Worm (Caenorhabditis elegans) whole organism, mixed stage, embryonic: Measurements from ENCODE around the gene Y45G5AM.9.

Experiments
- ces-1 ChIP-seq: fragments of 150-350 bp; optimal IDR thresholded peaks from 2 replicates; lab custom pipeline; 2014; ENCODE audit warnings: missing biosample characterization, missing genetic modification reagents, missing genetic modification characterization
- elt-1 ChIP-seq: sonication (generic microtip); optimal IDR thresholded peaks from 2 replicates; lab custom pipeline; 2017; ENCODE audit warnings: missing genetic modification characterization, mild to moderate bottlenecking, missing compliant biosample characterization, antibody characterized with exemption, moderate library complexity, borderline replicate concordance; ENCODE audit not compliant: insufficient read depth
- nhr-2 ChIP-seq: fragments of 150-350 bp; optimal IDR thresholded peaks from 2 replicates; lab custom pipeline; 2014; ENCODE audit warnings: missing biosample characterization, missing genetic modification characterization
- nhr-28 ChIP-seq: fragments of 150-350 bp; optimal IDR thresholded peaks from 2 replicates; lab custom pipeline; 2014; ENCODE audit warnings: missing biosample characterization, missing genetic modification characterization
- pha-4 ChIP-seq: fragments of 150-350 bp; optimal IDR thresholded peaks from 2 replicates; lab custom pipeline; 2018; ENCODE audit warnings: missing biosample characterization, missing genetic modification reagents, missing genetic modification characterization
- sptf-1 ChIP-seq: sonication (generic microtip); optimal IDR thresholded peaks from 2 replicates; lab custom pipeline; 2017; ENCODE audit warnings: mild to moderate bottlenecking, missing genetic modification characterization, moderate library complexity, missing compliant biosample characterization
- unc-62 ChIP-seq: fragments of 150-350 bp; optimal IDR thresholded peaks from 2 replicates; lab custom pipeline; 2014; ENCODE audit warnings: missing biosample characterization, missing genetic modification reagents, missing genetic modification characterization
- ztf-11 ChIP-seq: fragments of 150-350 bp; optimal IDR thresholded peaks from 2 replicates; lab custom pipeline; 2014; ENCODE audit warnings: missing biosample characterization, missing genetic modification characterization

DNA sequence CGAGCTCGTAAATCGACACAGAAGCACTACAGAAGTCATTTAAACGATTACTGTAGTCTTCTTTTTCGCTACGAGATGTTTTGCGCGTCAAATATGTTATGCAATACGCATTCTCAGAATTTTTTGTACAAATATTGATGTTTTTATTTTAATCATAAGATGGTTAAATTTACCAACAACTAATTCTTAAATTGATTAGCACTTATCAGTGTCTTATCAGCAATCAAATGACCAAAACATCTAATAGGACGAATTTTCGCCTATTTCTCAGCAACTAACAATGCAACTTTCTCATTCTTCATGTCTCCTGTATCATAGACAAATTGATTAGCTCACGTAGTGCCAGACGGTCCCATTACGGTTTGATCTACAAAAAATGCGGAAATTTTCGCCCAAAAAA lies 8.6 kb downstream of the Y45G5AM.9 start:
- TF ChIP-seq pha-4 (tag; lab: Kevin White, UChicago) (no peak), ces-1 (GFP tag; lab: Kevin White, UChicago) (no peak), unc-62 (GFP tag; lab: Kevin White, UChicago) (no peak), sptf-1 (no peak), elt-1 (tag; lab: Kevin White, UChicago) (no peak), nhr-2 (tag; lab: Kevin White, UChicago) (no peak), nhr-28 (tag; lab: Kevin White, UChicago) (no peak), ztf-11 (tag; lab: Kevin White, UChicago) (no peak)
